Worm (Caenorhabditis elegans) whole organism, young adult: ENCODE measurements around the gene F38B7.17.
A peak's percentile ranks its signal among the peaks of the same experiment; 100 is the strongest.

Experiments
- B0261.1 ChIP-seq: sonication (generic microtip); optimal IDR thresholded peaks from 2 replicates; lab custom pipeline; 2016; ENCODE audit warnings: mild to moderate bottlenecking, missing genetic modification characterization, moderate library complexity, missing compliant biosample characterization
- C06A6.2 ChIP-seq: fragments of 200-800 bp; sonication (Bioruptor generic); conservative IDR thresholded peaks from 2 replicates; pipeline ENCODE4 v1.3.6; 2022; ENCODE audit warnings: missing genetic modification characterization, missing compliant biosample characterization
- D2030.7 ChIP-seq: fragments of 200-800 bp; sonication (Bioruptor generic); IDR thresholded peaks from 2 replicates; pipeline ENCODE4 v1.3.6; 2022; ENCODE audit warnings: missing genetic modification reagents, missing genetic modification characterization, missing compliant biosample characterization
- F49E8.2 ChIP-seq: sonication (generic microtip); optimal IDR thresholded peaks from 3 replicates; lab custom pipeline; 2017; ENCODE audit warnings: missing genetic modification characterization, mild to moderate bottlenecking, missing compliant biosample characterization, antibody characterized with exemption, moderate library complexity; ENCODE audit not compliant: insufficient read depth
- F55B11.4 ChIP-seq: sonication (generic microtip); optimal IDR thresholded peaks from 2 replicates; lab custom pipeline; 2016; ENCODE audit warnings: missing compliant biosample characterization, missing genetic modification characterization, borderline replicate concordance; ENCODE audit not compliant: insufficient read depth
- Y53G8AR.9 ChIP-seq: fragments of 200-800 bp; sonication (Bioruptor generic); conservative IDR thresholded peaks from 2 replicates; pipeline ENCODE4 v1.3.6; 2022; ENCODE audit warnings: missing genetic modification reagents, missing genetic modification characterization, missing compliant biosample characterization
- attf-5 ChIP-seq: fragments of 200-800 bp; sonication (Bioruptor generic); optimal IDR thresholded peaks from 2 replicates; lab custom pipeline; 2018; ENCODE audit warnings: mild to moderate bottlenecking, missing genetic modification characterization, missing compliant biosample characterization
- ceh-27 ChIP-seq: fragments of 200-800 bp; sonication (Bioruptor generic); optimal IDR thresholded peaks from 2 replicates; lab custom pipeline; 2018; ENCODE audit warnings: mild to moderate bottlenecking, missing genetic modification characterization, moderate library complexity, missing compliant biosample characterization
- ceh-40 ChIP-seq: fragments of 200-800 bp; sonication (Bioruptor generic); IDR thresholded peaks from 2 replicates; pipeline ENCODE4 v1.3.6; 2022; ENCODE audit warnings: missing genetic modification characterization, missing compliant biosample characterization
- ceh-58 ChIP-seq: fragments of 200-800 bp; sonication (Bioruptor generic); IDR thresholded peaks from 2 replicates; pipeline ENCODE4 v1.3.6; 2022; ENCODE audit warnings: missing genetic modification characterization, missing compliant biosample characterization
- ceh-79 ChIP-seq: sonication (generic microtip); optimal IDR thresholded peaks from 2 replicates; lab custom pipeline; 2017; ENCODE audit warnings: mild to moderate bottlenecking, missing genetic modification characterization, missing compliant biosample characterization
- ceh-91 ChIP-seq: fragments of 200-800 bp; sonication (Bioruptor generic); IDR thresholded peaks from 2 replicates; pipeline ENCODE4 v1.3.6; 2022; ENCODE audit warnings: missing genetic modification reagents, missing genetic modification characterization, missing compliant biosample characterization
- dpl-1 ChIP-seq: fragments of 150-350 bp; optimal IDR thresholded peaks from 2 replicates; lab custom pipeline; 2014; ENCODE audit warnings: missing biosample characterization, missing genetic modification reagents, missing genetic modification characterization
- egrh-3 ChIP-seq: fragments of 200-800 bp; sonication (Bioruptor generic); IDR thresholded peaks from 2 replicates; pipeline ENCODE4 v1.3.6; 2022; ENCODE audit warnings: missing genetic modification reagents, missing genetic modification characterization, missing compliant biosample characterization
- gei-17 ChIP-seq: fragments of 200-800 bp; sonication (Bioruptor generic); optimal IDR thresholded peaks from 2 replicates; lab custom pipeline; 2018; ENCODE audit warnings: mild to moderate bottlenecking, missing genetic modification characterization, missing compliant biosample characterization
- hlh-12 ChIP-seq: sonication (generic microtip); optimal IDR thresholded peaks from 2 replicates; lab custom pipeline; 2016; ENCODE audit warnings: missing genetic modification characterization, missing compliant biosample characterization
- hmg-1.2 ChIP-seq: fragments of 200-800 bp; sonication (Bioruptor generic); IDR thresholded peaks from 2 replicates; pipeline ENCODE4 v1.3.6; 2022; ENCODE audit warnings: missing genetic modification reagents, missing genetic modification characterization, missing compliant biosample characterization
- lin-40 ChIP-seq: sonication (generic microtip); optimal IDR thresholded peaks from 2 replicates; lab custom pipeline; 2016; ENCODE audit warnings: missing genetic modification characterization, mild to moderate bottlenecking, missing compliant biosample characterization, missing genotype, missing genetic modification reagents
- lin-54 ChIP-seq: fragments of 200-800 bp; sonication (Bioruptor generic); optimal IDR thresholded peaks from 2 replicates; lab custom pipeline; 2018; ENCODE audit warnings: mild to moderate bottlenecking, missing genetic modification characterization, missing compliant biosample characterization
- mxl-1 ChIP-seq: sonication (generic microtip); optimal IDR thresholded peaks from 2 replicates; lab custom pipeline; 2016; ENCODE audit warnings: missing genetic modification characterization, missing compliant biosample characterization
- nhr-120 ChIP-seq: fragments of 200-800 bp; sonication (Bioruptor generic); IDR thresholded peaks from 2 replicates; pipeline ENCODE4 v1.3.6; 2022; ENCODE audit warnings: missing genetic modification characterization, missing compliant biosample characterization
- nhr-179 ChIP-seq: sonication (generic microtip); optimal IDR thresholded peaks from 2 replicates; lab custom pipeline; 2016; ENCODE audit warnings: mild to moderate bottlenecking, missing genetic modification characterization, missing compliant biosample characterization
- nhr-27 ChIP-seq: fragments of 200-800 bp; sonication (Bioruptor generic); optimal IDR thresholded peaks from 2 replicates; lab custom pipeline; 2018; ENCODE audit warnings: mild to moderate bottlenecking, missing genetic modification characterization, moderate library complexity, missing compliant biosample characterization
- rcor-1 ChIP-seq: fragments of 200-800 bp; sonication (Bioruptor generic); IDR thresholded peaks from 2 replicates; pipeline ENCODE4 v1.3.6; 2022; ENCODE audit warnings: missing genetic modification reagents, missing genetic modification characterization, missing compliant biosample characterization
- snpc-3.4 ChIP-seq: sonication (generic microtip); optimal IDR thresholded peaks from 2 replicates; lab custom pipeline; 2017; ENCODE audit warnings: missing genetic modification characterization, mild to moderate bottlenecking, missing compliant biosample characterization, antibody characterized with exemption, moderate library complexity, missing genotype, missing genetic modification reagents
- tbx-9 ChIP-seq: sonication (generic microtip); optimal IDR thresholded peaks from 2 replicates; lab custom pipeline; 2016; ENCODE audit warnings: borderline replicate concordance, missing genetic modification characterization, inconsistent platforms, missing compliant biosample characterization
- unc-62 ChIP-seq: fragments of 150-350 bp; optimal IDR thresholded peaks from 2 replicates; lab custom pipeline; 2014; ENCODE audit warnings: missing biosample characterization, missing genetic modification reagents, missing genetic modification characterization
- zim-3 ChIP-seq: sonication (generic microtip); optimal IDR thresholded peaks from 2 replicates; lab custom pipeline; 2017; ENCODE audit warnings: mild to moderate bottlenecking, missing genetic modification characterization, moderate library complexity, missing compliant biosample characterization
- ztf-18 ChIP-seq: sonication (generic microtip); optimal IDR thresholded peaks from 2 replicates; lab custom pipeline; 2016; ENCODE audit warnings: missing genotype, mild to moderate bottlenecking, missing genetic modification characterization, missing compliant biosample characterization
- ztf-26 ChIP-seq: sonication (generic microtip); optimal IDR thresholded peaks from 2 replicates; lab custom pipeline; 2017; ENCODE audit warnings: missing genetic modification characterization, missing compliant biosample characterization

Gene F38B7.17

ce11 chrV:11531100-11531499, 17.7 kb downstream of the F38B7.17 start:
- TF ChIP-seq ztf-26 (tag; lab: Kevin White, UChicago) = peak; percentile 17
- TF ChIP-seq ceh-27 (GFP tag; lab: Kevin White, UChicago) = peak; percentile 68
- peak; percentile 56 for TF ChIP-seq lin-40 (tag; lab: Kevin White, UChicago)
- TF ChIP-seq rcor-1 = no peak

DNA sequence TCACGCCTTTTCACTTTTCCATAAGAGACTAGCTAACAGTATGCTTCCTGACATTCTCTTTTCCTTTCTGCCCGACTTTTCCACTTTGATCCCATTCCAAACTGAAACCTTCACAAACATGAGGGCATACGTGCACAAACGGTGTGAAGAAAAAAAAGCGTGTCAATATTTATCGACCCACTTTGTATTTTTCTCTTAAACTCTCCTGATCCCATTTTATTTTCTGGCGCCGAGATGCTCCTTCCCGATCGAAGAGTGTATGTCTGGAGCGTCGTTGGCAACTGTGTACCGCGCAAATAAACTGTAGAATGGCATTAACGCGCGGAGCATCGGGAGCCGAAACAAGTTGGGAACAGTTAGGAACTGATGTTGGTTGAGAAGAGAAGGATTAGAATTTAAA, 19.2 kb downstream of the F38B7.17 start:
- no peak for TF ChIP-seq hlh-12 (tag; lab: Kevin White, UChicago)
- TF ChIP-seq, all 124 proteins: peak for 0

ce11 chrV:11528633-11529327, 20.0 kb downstream of the F38B7.17 start:
- TF ChIP-seq F49E8.2 (tag; lab: Kevin White, UChicago) (no peak), nhr-179 (tag; lab: Kevin White, UChicago) (no peak), hmg-1.2 (GFP tag; lab: Robert Waterston, UW) (no peak), ceh-58 (GFP tag; lab: Robert Waterston, UW) (no peak)

DNA sequence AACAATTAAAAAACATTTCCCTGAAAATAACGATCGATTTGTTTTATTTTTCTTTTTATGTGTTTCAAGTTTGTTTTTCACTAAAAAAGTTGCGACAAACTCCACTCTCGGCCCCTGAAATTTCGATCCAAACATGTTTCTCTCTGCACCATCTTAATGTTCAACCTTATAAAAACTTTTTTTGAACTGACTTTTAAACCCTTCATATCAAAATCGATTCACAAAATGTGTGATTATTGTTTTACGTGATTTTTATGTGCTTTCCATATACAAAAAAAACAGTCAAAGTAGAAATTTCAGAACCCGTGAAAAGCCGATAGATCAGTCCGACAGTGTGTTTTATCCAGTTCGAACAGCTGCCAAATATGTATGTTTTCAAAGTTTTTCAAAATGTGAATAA, 21.2 kb downstream of the F38B7.17 start, which contains the start of gene ccch-1:
ccch-1 (plus strand) TSS at position 301 of the 400 bp plus-strand sequence.
- TF ChIP-seq mxl-1 (tag; lab: Kevin White, UChicago) (no peak), snpc-3.4 (tag; lab: Kevin White, UChicago) (no peak), D2030.7 (no peak), lin-54 (GFP tag; lab: Kevin White, UChicago) (no peak), ceh-79 (tag; lab: Kevin White, UChicago) (no peak), unc-62 (GFP tag; lab: Kevin White, UChicago) (no peak), nhr-27 (tag; lab: Kevin White, UChicago) (no peak), ceh-40 (GFP tag; lab: Robert Waterston, UW) (no peak), nhr-120 (GFP tag; lab: Robert Waterston, UW) (no peak), egrh-3 (GFP tag; lab: Robert Waterston, UW) (no peak), Y53G8AR.9 (GFP tag; lab: Robert Waterston, UW) (no peak), C06A6.2 (GFP tag; lab: Robert Waterston, UW) (no peak), tbx-9 (tag; lab: Kevin White, UChicago) (no peak), dpl-1 (no peak), zim-3 (no peak), ceh-91 (GFP tag; lab: Robert Waterston, UW) (no peak), ztf-18 (tag; lab: Kevin White, UChicago) (no peak), F55B11.4 (tag; lab: Kevin White, UChicago) (no peak), gei-17 (GFP tag; lab: Kevin White, UChicago) (no peak)

DNA sequence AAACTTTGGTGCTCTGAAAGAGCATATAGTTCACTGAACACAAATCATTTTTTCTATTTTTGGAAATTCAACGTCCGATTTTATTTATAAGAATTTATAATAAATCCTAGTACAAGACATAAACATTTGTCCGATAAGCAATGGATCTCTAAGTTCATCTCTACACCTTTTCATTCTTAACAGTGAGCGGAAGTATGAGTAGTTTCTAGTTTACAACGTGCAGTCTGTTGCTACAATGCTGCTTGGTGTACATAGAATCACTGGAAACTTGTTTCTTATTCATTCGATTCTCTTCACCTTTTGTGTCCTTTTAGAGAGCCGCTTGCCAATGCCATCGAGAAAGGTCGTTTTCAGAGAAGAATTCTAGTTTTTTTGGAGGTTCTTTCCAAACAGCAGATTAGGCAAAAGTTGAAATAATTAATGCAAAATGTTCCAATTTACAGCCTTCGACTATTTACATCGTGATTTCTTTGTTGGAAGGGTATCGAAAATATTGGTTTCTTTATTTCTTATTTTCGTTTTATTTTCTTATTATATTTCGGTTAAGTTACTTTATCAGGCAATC, 21.8 kb downstream of the F38B7.17 start:
- TF ChIP-seq attf-5 (GFP tag; lab: Kevin White, UChicago) = no peak
- TF ChIP-seq B0261.1 (tag; lab: Kevin White, UChicago) = no peak
